Worm (Caenorhabditis elegans) whole organism, L4 larva: Measurements from ENCODE around the gene ldp-1.

ENCODE experiments used
- F44E2.7 ChIP-seq: fragments of 200-800 bp; sonication (Bioruptor generic); IDR thresholded peaks from 2 replicates; pipeline ENCODE4 v2.1.2; 2022; ENCODE audit warnings: missing genetic modification characterization, missing compliant biosample characterization
- T20F7.1 ChIP-seq: fragments of 200-800 bp; sonication (Bioruptor generic); optimal IDR thresholded peaks from 2 replicates; lab custom pipeline; 2018; ENCODE audit warnings: mild to moderate bottlenecking, missing genetic modification characterization, missing compliant biosample characterization
- T26A8.4 ChIP-seq: fragments of 200-800 bp; sonication (Bioruptor generic); IDR thresholded peaks from 2 replicates; pipeline ENCODE4 v1.3.6; 2022; ENCODE audit warnings: missing genetic modification characterization, missing compliant biosample characterization
- Y75B8A.6 ChIP-seq: fragments of 200-800 bp; sonication (Bioruptor generic); IDR thresholded peaks from 2 replicates; pipeline ENCODE4 v1.3.6; 2022; ENCODE audit warnings: missing genetic modification reagents, missing genetic modification characterization, missing compliant biosample characterization
- ZK546.5 ChIP-seq, 2 experiments: sonication (generic microtip); optimal IDR thresholded peaks; 2 replicates each; lab custom pipeline; 2017; ENCODE audit warnings: missing biosample characterization in 2 of 2, missing genetic modification characterization in 2 of 2
- aha-1 ChIP-seq: fragments of 150-350 bp; peaks from one replicate; lab custom pipeline; 2014; ENCODE audit warnings: missing biosample characterization, missing genetic modification characterization
- aly-2 ChIP-seq: sonication (generic microtip); optimal IDR thresholded peaks from 2 replicates; lab custom pipeline; 2018; ENCODE audit warnings: missing biosample characterization, missing genetic modification characterization
- ceh-20 ChIP-seq: fragments of 200-800 bp; sonication (Bioruptor generic); IDR thresholded peaks from 2 replicates; pipeline ENCODE4 v1.3.6; 2022; ENCODE audit warnings: missing genetic modification reagents, missing genetic modification characterization, missing compliant biosample characterization
- ceh-82 ChIP-seq: sonication (generic microtip); optimal IDR thresholded peaks from 2 replicates; lab custom pipeline; 2017; ENCODE audit warnings: missing biosample characterization, missing genetic modification characterization
- cey-2 ChIP-seq: sonication (generic microtip); optimal IDR thresholded peaks from 3 replicates; lab custom pipeline; 2017; ENCODE audit warnings: missing genetic modification characterization, mild to moderate bottlenecking, missing compliant biosample characterization, antibody characterized with exemption, borderline replicate concordance; ENCODE audit not compliant: insufficient read depth
- daf-16 ChIP-seq, 3 experiments: sonication (generic microtip); optimal IDR thresholded peaks; 2 replicates each; lab custom pipeline; 2016 to 2017; ENCODE audit warnings: missing genetic modification characterization in 3 of 3, missing genetic modification reagents in 3 of 3, mild to moderate bottlenecking in 2 of 3, missing compliant biosample characterization in 2 of 3, missing biosample characterization in 1 of 3, moderate library complexity in 1 of 3
- daf-8 ChIP-seq: fragments of 200-800 bp; sonication (Bioruptor generic); IDR thresholded peaks from 2 replicates; pipeline ENCODE4 v1.3.6; 2022; ENCODE audit warnings: missing genetic modification characterization, missing compliant biosample characterization
- dmd-6 ChIP-seq: fragments of 200-800 bp; sonication (Bioruptor generic); IDR thresholded peaks from 2 replicates; pipeline ENCODE4 v1.3.6; 2022; ENCODE audit warnings: missing genetic modification reagents, missing genetic modification characterization, missing compliant biosample characterization
- dpl-1 ChIP-seq: fragments of 150-350 bp; optimal IDR thresholded peaks from 2 replicates; lab custom pipeline; 2014; ENCODE audit warnings: missing biosample characterization, missing genetic modification reagents, missing genetic modification characterization
- dve-1 ChIP-seq: sonication (generic microtip); optimal IDR thresholded peaks from 2 replicates; lab custom pipeline; 2017; ENCODE audit warnings: antibody characterized with exemption, mild to moderate bottlenecking, missing genetic modification characterization, missing compliant biosample characterization; ENCODE audit not compliant: insufficient read depth
- egl-27 ChIP-seq: sonication (generic microtip); optimal IDR thresholded peaks from 3 replicates; lab custom pipeline; 2017; ENCODE audit warnings: missing biosample characterization, missing genetic modification reagents, missing genetic modification characterization
- egl-43 ChIP-seq: fragments of 200-800 bp; sonication (Bioruptor generic); IDR thresholded peaks from 2 replicates; pipeline ENCODE4 v1.3.6; 2022; ENCODE audit warnings: missing genetic modification reagents, missing genetic modification characterization, missing compliant biosample characterization
- fkh-10 ChIP-seq: fragments of 150-350 bp; optimal IDR thresholded peaks from 2 replicates; lab custom pipeline; 2014; ENCODE audit warnings: missing biosample characterization, missing genetic modification reagents, missing genetic modification characterization
- hif-1 ChIP-seq, 2 experiments: sonication (generic microtip); optimal IDR thresholded peaks; 2 replicates each; lab custom pipeline; 2016 to 2017; ENCODE audit warnings: missing compliant biosample characterization in 2 of 2, missing genetic modification characterization in 2 of 2, missing genetic modification reagents in 2 of 2, missing genotype in 2 of 2, mild to moderate bottlenecking in 1 of 2
- hlh-11 ChIP-seq: fragments of 200-800 bp; sonication (Bioruptor generic); optimal IDR thresholded peaks from 2 replicates; lab custom pipeline; 2018; ENCODE audit warnings: mild to moderate bottlenecking, missing genetic modification characterization, missing compliant biosample characterization
- lin-13 ChIP-seq: fragments of 150-350 bp; optimal IDR thresholded peaks from 2 replicates; lab custom pipeline; 2014; ENCODE audit warnings: missing biosample characterization, missing genetic modification reagents, missing genetic modification characterization
- madf-9 ChIP-seq: fragments of 200-800 bp; sonication (Bioruptor generic); conservative IDR thresholded peaks from 2 replicates; pipeline ENCODE4 v1.3.6; 2022; ENCODE audit warnings: missing genetic modification reagents, missing genetic modification characterization, missing compliant biosample characterization
- nhr-10 ChIP-seq: fragments of 150-350 bp; optimal IDR thresholded peaks from 2 replicates; lab custom pipeline; 2014; ENCODE audit warnings: missing biosample characterization, missing genetic modification characterization
- nhr-102 ChIP-seq: sonication (generic microtip); optimal IDR thresholded peaks from 2 replicates; lab custom pipeline; 2016; ENCODE audit warnings: mild to moderate bottlenecking, missing genetic modification characterization, moderate library complexity, missing compliant biosample characterization
- nhr-11 ChIP-seq: fragments of 150-350 bp; optimal IDR thresholded peaks from 2 replicates; lab custom pipeline; 2014; ENCODE audit warnings: missing biosample characterization, missing genetic modification characterization
- nhr-28 ChIP-seq: fragments of 150-350 bp; optimal IDR thresholded peaks from 2 replicates; lab custom pipeline; 2014; ENCODE audit warnings: missing biosample characterization, missing genetic modification characterization
- nhr-42 ChIP-seq: fragments of 200-800 bp; sonication (Bioruptor generic); IDR thresholded peaks from 2 replicates; pipeline ENCODE4 v1.3.6; 2022; ENCODE audit warnings: missing genetic modification characterization, missing compliant biosample characterization
- nhr-6 ChIP-seq: fragments of 150-350 bp; optimal IDR thresholded peaks from 2 replicates; lab custom pipeline; 2014; ENCODE audit warnings: missing biosample characterization, missing genetic modification characterization
- nhr-76 ChIP-seq: fragments of 150-350 bp; optimal IDR thresholded peaks from 2 replicates; lab custom pipeline; 2014; ENCODE audit warnings: missing biosample characterization, missing genetic modification characterization
- nhr-77 ChIP-seq: fragments of 150-350 bp; optimal IDR thresholded peaks from 2 replicates; lab custom pipeline; 2014; ENCODE audit warnings: missing biosample characterization, missing genetic modification characterization
- pha-4 ChIP-seq, 2 experiments: fragments of 150-350 bp in 1 of 2; fragments of 200-800 bp in 1 of 2; sonication (Bioruptor generic) in 1 of 2; IDR thresholded peaks in 1 of 2; optimal IDR thresholded peaks in 1 of 2; 2 replicates each; pipeline versions ENCODE4 v1.3.6 to Lab custom; 2014 to 2022; ENCODE audit warnings: missing genetic modification characterization in 2 of 2, missing genetic modification reagents in 2 of 2, missing biosample characterization in 1 of 2, missing compliant biosample characterization in 1 of 2
- pqm-1 ChIP-seq: sonication (generic microtip); optimal IDR thresholded peaks from 2 replicates; lab custom pipeline; 2017; ENCODE audit warnings: missing biosample characterization, missing genetic modification characterization
- saeg-2 ChIP-seq: fragments of 200-800 bp; sonication (Bioruptor generic); IDR thresholded peaks from 2 replicates; pipeline ENCODE4 v1.3.6; 2022; ENCODE audit warnings: missing genetic modification reagents, missing genetic modification characterization, missing compliant biosample characterization
- set-16 ChIP-seq: fragments of 200-800 bp; sonication (Bioruptor generic); IDR thresholded peaks from 2 replicates; pipeline ENCODE4 v1.3.6; 2022; ENCODE audit warnings: missing genetic modification reagents, missing genetic modification characterization, missing compliant biosample characterization
- skn-1 ChIP-seq: fragments of 150-350 bp; optimal IDR thresholded peaks from 2 replicates; lab custom pipeline; 2014; ENCODE audit warnings: missing biosample characterization, missing genetic modification characterization
- snpc-1.2 ChIP-seq: fragments of 200-800 bp; sonication (Bioruptor generic); IDR thresholded peaks from 2 replicates; pipeline ENCODE4 v1.3.6; 2022; ENCODE audit warnings: missing genetic modification reagents, missing genetic modification characterization, missing compliant biosample characterization
- spr-3 ChIP-seq: fragments of 200-800 bp; sonication (Bioruptor generic); optimal IDR thresholded peaks from 2 replicates; lab custom pipeline; 2018; ENCODE audit warnings: mild to moderate bottlenecking, missing genetic modification characterization, missing compliant biosample characterization
- unc-62 ChIP-seq, 3 experiments: fragments of 150-350 bp in 1 of 3; sonication (generic microtip); optimal IDR thresholded peaks in 2 of 3; peaks in 1 of 3; 1 replicate in 1 of 3; 2 replicates in 2 of 3; lab custom pipeline; 2014 to 2017; ENCODE audit warnings: missing biosample characterization in 3 of 3, missing genetic modification characterization in 3 of 3, missing genetic modification reagents in 3 of 3, missing genotype in 1 of 3
- vab-7 ChIP-seq: fragments of 200-800 bp; sonication (Bioruptor generic); IDR thresholded peaks from 2 replicates; pipeline ENCODE4 v1.3.6; 2022; ENCODE audit warnings: missing genetic modification reagents, missing genetic modification characterization, missing compliant biosample characterization

Gene ldp-1

ce11 chrV:2103118-2103517 is 24.2 kb upstream of the ldp-1 start, which contains the start of gene F36F12.1:
F36F12.1 (minus strand) TSS chrV:2103218.
- no peak for TF ChIP-seq set-16 (GFP tag; lab: Robert Waterston, UW)
- TF ChIP-seq Y75B8A.6 (GFP tag; lab: Robert Waterston, UW), result no peak
- no peak for TF ChIP-seq nhr-6 (tag; lab: Kevin White, UChicago)
- no peak for TF ChIP-seq vab-7
- TF ChIP-seq F44E2.7, result no peak
- no peak for TF ChIP-seq dve-1
- no peak for TF ChIP-seq T26A8.4 (GFP tag; lab: Robert Waterston, UW)
- no peak for TF ChIP-seq dpl-1 (GFP tag; lab: Kevin White, UChicago)
- TF ChIP-seq nhr-102 (tag; lab: Kevin White, UChicago), result no peak
- no peak for TF ChIP-seq nhr-77 (tag; lab: Kevin White, UChicago)
- TF ChIP-seq dmd-6, result no peak
- no peak for TF ChIP-seq daf-16 (GFP tag; optimal IDR thresholded peaks at IDR 0.05; lab: Kevin White, UChicago)
- no peak for TF ChIP-seq daf-16 (tag; optimal IDR thresholded peaks at IDR 0.05; lab: Kevin White, UChicago)
- no peak for TF ChIP-seq nhr-28 (tag; lab: Kevin White, UChicago)
- no peak for TF ChIP-seq nhr-42 (GFP tag; lab: Robert Waterston, UW)
- no peak for TF ChIP-seq aly-2 (tag; lab: Kevin White, UChicago)
- TF ChIP-seq hlh-11 (tag; lab: Kevin White, UChicago), result no peak

ce11 chrV:2105976-2106375 is 21.4 kb upstream of the ldp-1 start, which contains the start of gene F22F7.4:
F22F7.4 (minus strand) TSS chrV:2106076.
- TF ChIP-seq snpc-1.2 (no peak), daf-16 (GFP tag; optimal IDR thresholded peaks at IDR 0.05; lab: Kevin White, UChicago) (no peak), daf-16 (tag; optimal IDR thresholded peaks at IDR 0.05; lab: Kevin White, UChicago) (no peak), madf-9 (no peak), fkh-10 (GFP tag; lab: Kevin White, UChicago) (no peak), T20F7.1 (GFP tag; lab: Kevin White, UChicago) (no peak), hlh-11 (tag; lab: Kevin White, UChicago) (no peak), daf-8 (GFP tag; lab: Robert Waterston, UW) (no peak), cey-2 (no peak), egl-43 (GFP tag; lab: Robert Waterston, UW) (no peak), ceh-82 (tag; lab: Kevin White, UChicago) (no peak), nhr-10 (no peak), egl-27 (tag; lab: Kevin White, UChicago) (no peak), F44E2.7 (no peak), nhr-76 (tag; lab: Kevin White, UChicago) (no peak), saeg-2 (GFP tag; lab: Robert Waterston, UW) (no peak), nhr-42 (GFP tag; lab: Robert Waterston, UW) (no peak), ZK546.5 (tag; optimal IDR thresholded peaks at IDR 0.05; lab: Kevin White, UChicago) (no peak)
- TF ChIP-seq, all 104 proteins: peak for 0

ce11 chrV:2109295-2109694 is 18.0 kb upstream of the ldp-1 start, which contains the start of gene ckb-4:
ckb-4 (minus strand) TSS chrV:2109434.
- TF ChIP-seq lin-13 (GFP tag; lab: Kevin White, UChicago) (peak; percentile 26), dpl-1 (GFP tag; lab: Kevin White, UChicago) (peak; percentile 32), nhr-11 (tag; lab: Kevin White, UChicago) (peak; percentile 15), aly-2 (tag; lab: Kevin White, UChicago) (no peak), unc-62 (GFP tag; optimal IDR thresholded peaks at IDR 0.05 in 1 of 2; lab: Kevin White, UChicago) (no peak), unc-62 (tag; optimal IDR thresholded peaks at IDR 0.05; lab: Kevin White, UChicago) (no peak), daf-8 (GFP tag; lab: Robert Waterston, UW) (no peak), nhr-6 (tag; lab: Kevin White, UChicago) (peak; percentile 39), pqm-1 (tag; lab: Kevin White, UChicago) (peak; percentile 4), hif-1 (tag; optimal IDR thresholded peaks at IDR 0.05; lab: Kevin White, UChicago) (peak in 1 of 2 experiments; percentile 2), aha-1 (tag; lab: Kevin White, UChicago) (peak; percentile 66), snpc-1.2 (no peak), nhr-77 (tag; lab: Kevin White, UChicago) (peak; percentile 10), nhr-28 (tag; lab: Kevin White, UChicago) (peak; percentile 95), skn-1 (tag; lab: Kevin White, UChicago) (no peak), pha-4 (GFP tag; IDR thresholded peaks at IDR 0.05; lab: Robert Waterston, UW) (no peak), pha-4 (tag; optimal IDR thresholded peaks at IDR 0.05; lab: Kevin White, UChicago) (peak; percentile 44), dve-1 (no peak), T26A8.4 (GFP tag; lab: Robert Waterston, UW) (no peak), ceh-20 (GFP tag; lab: Robert Waterston, UW) (no peak), spr-3 (GFP tag; lab: Kevin White, UChicago) (no peak)
